Worm (Caenorhabditis elegans) whole organism, L2 larva: ENCODE results near the gene zig-10.

ENCODE experiments used
- C34F6.9 ChIP-seq: fragments of 150-350 bp; optimal IDR thresholded peaks from 2 replicates; lab custom pipeline; 2014; ENCODE audit warnings: missing biosample characterization, missing genetic modification characterization
- F13H6.1 ChIP-seq: sonication (generic microtip); optimal IDR thresholded peaks from 2 replicates; lab custom pipeline; 2016; ENCODE audit warnings: missing genetic modification characterization, missing compliant biosample characterization
- R02D3.7 ChIP-seq: fragments of 150-350 bp; optimal IDR thresholded peaks from 2 replicates; lab custom pipeline; 2014; ENCODE audit warnings: missing biosample characterization, missing genetic modification characterization
- Y55F3AM.14 ChIP-seq: fragments of 200-800 bp; sonication (Bioruptor generic); optimal IDR thresholded peaks from 2 replicates; lab custom pipeline; 2018; ENCODE audit warnings: mild to moderate bottlenecking, missing genetic modification characterization, missing compliant biosample characterization
- ZK546.5 ChIP-seq: sonication (generic microtip); optimal IDR thresholded peaks from 2 replicates; lab custom pipeline; 2017; ENCODE audit warnings: missing biosample characterization, missing genetic modification characterization
- aly-2 ChIP-seq: fragments of 150-350 bp; optimal IDR thresholded peaks from 2 replicates; lab custom pipeline; 2014; ENCODE audit warnings: missing biosample characterization, missing genetic modification characterization
- ceh-16 ChIP-seq: fragments of 150-350 bp; optimal IDR thresholded peaks from 2 replicates; lab custom pipeline; 2014; ENCODE audit warnings: missing biosample characterization, missing genetic modification characterization
- ceh-82 ChIP-seq: fragments of 150-350 bp; optimal IDR thresholded peaks from 2 replicates; lab custom pipeline; 2014; ENCODE audit warnings: missing biosample characterization, missing genetic modification characterization
- crh-2 ChIP-seq: sonication (generic microtip); optimal IDR thresholded peaks from 2 replicates; lab custom pipeline; 2017; ENCODE audit warnings: missing biosample characterization, missing genetic modification characterization
- egl-27 ChIP-seq: sonication (generic microtip); optimal IDR thresholded peaks from 3 replicates; lab custom pipeline; 2017; ENCODE audit warnings: missing biosample characterization, missing genetic modification reagents, missing genetic modification characterization
- elt-1 ChIP-seq: fragments of 150-350 bp; optimal IDR thresholded peaks from 2 replicates; lab custom pipeline; 2014; ENCODE audit warnings: missing biosample characterization, missing genetic modification characterization
- elt-3 ChIP-seq: sonication (generic microtip); optimal IDR thresholded peaks from 2 replicates; lab custom pipeline; 2017; ENCODE audit warnings: missing biosample characterization, missing genetic modification characterization
- gmeb-1 ChIP-seq: fragments of 150-350 bp; optimal IDR thresholded peaks from 2 replicates; lab custom pipeline; 2014; ENCODE audit warnings: missing biosample characterization, missing genetic modification characterization
- lin-13 ChIP-seq: fragments of 150-350 bp; optimal IDR thresholded peaks from 2 replicates; lab custom pipeline; 2014; ENCODE audit warnings: missing biosample characterization, missing genetic modification reagents, missing genetic modification characterization
- lin-39 ChIP-seq: fragments of 150-350 bp; optimal IDR thresholded peaks from 2 replicates; lab custom pipeline; 2014; ENCODE audit warnings: missing biosample characterization, missing genetic modification reagents, missing genetic modification characterization
- mab-5 ChIP-seq: fragments of 150-350 bp; optimal IDR thresholded peaks from 2 replicates; lab custom pipeline; 2014; ENCODE audit warnings: missing biosample characterization, missing genetic modification characterization
- mbf-1 ChIP-seq: sonication (generic microtip); optimal IDR thresholded peaks from 2 replicates; lab custom pipeline; 2017; ENCODE audit warnings: missing biosample characterization, missing genetic modification characterization
- mdl-1 ChIP-seq, 2 experiments: fragments of 150-350 bp in 1 of 2; sonication (generic microtip) in 1 of 2; optimal IDR thresholded peaks; 2 replicates each; lab custom pipeline; 2017; ENCODE audit warnings: missing biosample characterization in 2 of 2, missing genetic modification characterization in 2 of 2
- nhr-10 ChIP-seq: sonication (generic microtip); optimal IDR thresholded peaks from 2 replicates; lab custom pipeline; 2017; ENCODE audit warnings: missing biosample characterization, missing genetic modification characterization
- nhr-11 ChIP-seq: fragments of 150-350 bp; optimal IDR thresholded peaks from 2 replicates; lab custom pipeline; 2014; ENCODE audit warnings: missing biosample characterization, missing genetic modification characterization
- nhr-21 ChIP-seq: fragments of 150-350 bp; optimal IDR thresholded peaks from 2 replicates; lab custom pipeline; 2014; ENCODE audit warnings: missing biosample characterization, missing genetic modification characterization
- nhr-23 ChIP-seq: fragments of 150-350 bp; optimal IDR thresholded peaks from 2 replicates; lab custom pipeline; 2014; ENCODE audit warnings: missing biosample characterization, missing genetic modification reagents, missing genetic modification characterization
- nhr-6 ChIP-seq: fragments of 150-350 bp; optimal IDR thresholded peaks from 2 replicates; lab custom pipeline; 2014; ENCODE audit warnings: missing biosample characterization, missing genetic modification characterization
- nhr-77 ChIP-seq: fragments of 150-350 bp; optimal IDR thresholded peaks from 2 replicates; lab custom pipeline; 2014; ENCODE audit warnings: missing biosample characterization, missing genetic modification characterization
- sem-4 ChIP-seq: fragments of 150-350 bp; optimal IDR thresholded peaks from 2 replicates; lab custom pipeline; 2014; ENCODE audit warnings: missing biosample characterization, missing genetic modification reagents, missing genetic modification characterization
- sma-3 ChIP-seq: sonication (generic microtip); optimal IDR thresholded peaks from 2 replicates; lab custom pipeline; 2016; ENCODE audit warnings: missing genetic modification reagents, missing genetic modification characterization, missing compliant biosample characterization
- sma-9 ChIP-seq, 2 experiments: fragments of 150-350 bp in 1 of 2; sonication (generic microtip) in 1 of 2; optimal IDR thresholded peaks; 2 replicates each; lab custom pipeline; 2014 to 2016; ENCODE audit warnings: missing genetic modification characterization in 2 of 2, mild to moderate bottlenecking in 1 of 2, missing biosample characterization in 1 of 2, missing compliant biosample characterization in 1 of 2, missing genetic modification reagents in 1 of 2, moderate library complexity in 1 of 2
- snpc-4 ChIP-seq: fragments of 150-350 bp; optimal IDR thresholded peaks from 2 replicates; lab custom pipeline; 2014; ENCODE audit warnings: missing biosample characterization, missing genetic modification characterization
- unc-55 ChIP-seq: fragments of 150-350 bp; sonication (generic microtip); optimal IDR thresholded peaks from 3 replicates; lab custom pipeline; 2014; ENCODE audit warnings: missing biosample characterization, missing genetic modification reagents, missing genetic modification characterization
- zag-1 ChIP-seq: fragments of 150-350 bp; optimal IDR thresholded peaks from 2 replicates; lab custom pipeline; 2014; ENCODE audit warnings: missing biosample characterization, missing genetic modification characterization
- ztf-1 ChIP-seq: fragments of 200-800 bp; sonication (Bioruptor generic); conservative IDR thresholded peaks from 2 replicates; pipeline ENCODE4 v1.3.6; 2022; ENCODE audit warnings: missing genetic modification characterization, missing compliant biosample characterization
- ztf-11 ChIP-seq: sonication (generic microtip); optimal IDR thresholded peaks from 2 replicates; lab custom pipeline; 2017; ENCODE audit warnings: missing biosample characterization, missing genetic modification characterization
- ztf-4 ChIP-seq: fragments of 150-350 bp; optimal IDR thresholded peaks from 2 replicates; lab custom pipeline; 2014; ENCODE audit warnings: missing biosample characterization, missing genetic modification characterization

Gene zig-10

ce11 chrII:6386467-6386866 is 12.0 kb upstream of the zig-10 start, which contains the start of gene F58F12.4:
Gene F58F12.4 (plus strand): TSS chrII:6386767.
- TF ChIP-seq ceh-82 (no peak), ztf-1 (no peak), C34F6.9 (tag; lab: Kevin White, UChicago) (no peak), nhr-23 (tag; lab: Kevin White, UChicago) (no peak), ztf-4 (no peak), mdl-1 (tag; optimal IDR thresholded peaks at IDR 0.05; lab: Kevin White, UChicago) (no peak), mab-5 (no peak), nhr-77 (tag; lab: Kevin White, UChicago) (no peak), nhr-10 (no peak), sma-3 (GFP tag; lab: Kevin White, UChicago) (no peak), ZK546.5 (no peak), lin-13 (GFP tag; lab: Kevin White, UChicago) (no peak)

DNA sequence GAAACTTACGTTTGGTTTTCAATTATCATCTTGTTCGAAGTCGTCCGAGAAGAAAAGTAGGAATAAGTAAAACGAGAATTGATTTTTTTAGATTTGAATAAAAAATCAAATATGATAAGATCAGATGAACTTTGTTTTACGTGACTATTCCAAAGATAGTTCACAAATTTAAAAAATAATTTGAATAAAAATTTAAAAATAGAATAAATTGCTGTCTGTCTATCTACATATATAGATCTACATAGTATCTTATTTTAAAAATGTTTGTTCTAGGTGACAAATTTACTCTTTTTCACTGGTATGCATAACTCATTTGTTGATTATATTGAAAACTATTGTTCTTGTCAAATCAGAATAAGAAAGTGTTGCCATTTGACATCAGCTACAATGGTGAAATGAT is 10.6 kb upstream of the zig-10 start, which contains the start of gene F58F12.2:
Gene F58F12.2, minus strand, starts transcription at position 101 of the 400 bp plus-strand sequence.
- TF ChIP-seq elt-3, result no peak
- TF ChIP-seq lin-13 (GFP tag; lab: Kevin White, UChicago), result no peak

- TF ChIP-seq sma-9 (GFP tag; optimal IDR thresholded peaks at IDR 0.05; lab: Kevin White, UChicago), result no peak
- no peak for TF ChIP-seq sma-9 (tag; optimal IDR thresholded peaks at IDR 0.05; lab: Kevin White, UChicago)
- TF ChIP-seq R02D3.7 (tag; lab: Kevin White, UChicago), result no peak
- no peak for TF ChIP-seq unc-55 (GFP tag; lab: Kevin White, UChicago)
- TF ChIP-seq lin-39 (tag; lab: Kevin White, UChicago), result no peak
- no peak for TF ChIP-seq crh-2 (tag; lab: Kevin White, UChicago)
- no peak for TF ChIP-seq C34F6.9 (tag; lab: Kevin White, UChicago)
- TF ChIP-seq zag-1 (tag; lab: Kevin White, UChicago), result no peak
- no peak for TF ChIP-seq elt-3
- TF ChIP-seq, all 48 proteins: peak for 0
These were observed 7.3 kb upstream of the zig-10 start, which contains the start of gene F58F12.3 for ce11 chrII:6391195-6391594. Gene F58F12.3 (minus strand): TSS chrII:6391295.

ce11 chrII:6394037-6394436 is 4.5 kb upstream of the zig-10 start:
- TF ChIP-seq nhr-21 (tag; lab: Kevin White, UChicago), result no peak
- no peak for TF ChIP-seq Y55F3AM.14
- TF ChIP-seq aly-2 (tag; lab: Kevin White, UChicago), result no peak
- no peak for TF ChIP-seq nhr-11
- TF ChIP-seq nhr-23 (tag; lab: Kevin White, UChicago), result no peak
- TF ChIP-seq sem-4 (tag; lab: Kevin White, UChicago), result no peak
- TF ChIP-seq crh-2 (tag; lab: Kevin White, UChicago), result no peak
- no peak for TF ChIP-seq ztf-1
- TF ChIP-seq snpc-4 (tag; lab: Kevin White, UChicago), result no peak
- no peak for TF ChIP-seq ceh-16

- no peak for TF ChIP-seq mbf-1 (tag; lab: Kevin White, UChicago)
- TF ChIP-seq ztf-1, result no peak
- no peak for TF ChIP-seq R02D3.7 (tag; lab: Kevin White, UChicago)
- TF ChIP-seq ztf-11, result no peak
- TF ChIP-seq ceh-16, result no peak
- no peak for TF ChIP-seq nhr-23 (tag; lab: Kevin White, UChicago)
- TF ChIP-seq, all 48 proteins: peak for 0
These were observed 3.1 kb downstream of the zig-10 start, which contains the start of gene btb-2 for ce11 chrII:6401649-6402048. Gene btb-2 (plus strand): TSS chrII:6401949.

DNA sequence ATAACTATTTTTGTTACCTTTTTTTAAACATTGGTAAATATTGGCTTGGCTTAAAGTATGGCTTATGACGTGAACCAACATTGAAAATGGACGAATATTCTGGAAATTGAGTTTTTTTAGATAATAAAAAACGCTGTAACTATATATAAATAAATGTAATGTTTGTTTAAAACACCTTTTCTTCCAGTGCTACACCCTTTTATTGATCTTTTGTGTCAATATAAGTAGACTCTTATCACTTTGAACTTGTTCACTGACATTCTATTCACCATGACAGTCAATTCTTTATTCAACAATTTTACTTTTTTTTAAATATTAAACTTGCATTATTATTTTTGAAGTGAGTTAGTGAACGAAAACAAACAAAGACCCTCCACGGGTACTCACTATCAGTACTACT is 4.7 kb downstream of the zig-10 start, which contains the start of gene T25D10.1:
Gene T25D10.1, plus strand, starts transcription at position 169 of the 400 bp plus-strand sequence.
- TF ChIP-seq R02D3.7 (tag; lab: Kevin White, UChicago), result no peak
- no peak for TF ChIP-seq elt-3
- no peak for TF ChIP-seq gmeb-1
- no peak for TF ChIP-seq F13H6.1

DNA sequence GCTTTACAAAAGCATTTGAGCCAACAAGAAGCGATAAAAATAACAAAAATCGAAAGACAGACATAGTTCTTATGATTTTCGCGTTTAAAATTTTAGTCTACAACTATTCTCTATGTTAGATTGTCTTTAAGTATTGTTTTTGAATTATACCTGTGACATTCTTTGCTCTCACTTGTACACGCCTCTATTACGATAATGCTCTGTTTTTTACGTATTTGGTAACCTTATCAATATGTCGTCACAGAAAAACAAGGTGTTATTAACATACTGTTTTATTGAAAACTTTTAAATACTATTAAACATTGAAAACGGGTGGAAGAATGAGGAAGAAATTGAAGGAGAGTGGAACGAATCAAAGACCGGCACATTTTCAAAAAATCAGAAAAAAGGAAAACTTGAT is 8.8 kb downstream of the zig-10 start, which contains the start of gene spp-11:
Gene spp-11, minus strand, starts transcription at position 101 of the 400 bp plus-strand sequence.
- TF ChIP-seq F13H6.1 (no peak), sem-4 (tag; lab: Kevin White, UChicago) (no peak), nhr-6 (tag; lab: Kevin White, UChicago) (no peak), lin-39 (tag; lab: Kevin White, UChicago) (no peak), elt-1 (tag; lab: Kevin White, UChicago) (no peak), ZK546.5 (no peak), crh-2 (tag; lab: Kevin White, UChicago) (no peak), ceh-82 (no peak), ztf-11 (no peak), egl-27 (tag; lab: Kevin White, UChicago) (no peak), elt-3 (no peak)
